Fruit fly (Drosophila melanogaster) whole organism: ENCODE data around the gene Jon99Fi.

Source experiments
- pan ChIP-seq: fragments of >200 bp; optimal IDR thresholded peaks from 2 replicates; lab custom pipeline; 2017
- usp ChIP-seq: fragments of >200 bp; optimal IDR thresholded peaks from 2 replicates; lab custom pipeline; 2017; ENCODE audit warnings: missing biosample characterization, missing genetic modification characterization, mixed read lengths

- no peak for TF ChIP-seq pan (lab: Kevin White, UChicago)
- no peak for TF ChIP-seq usp (GFP tag; lab: Kevin White, UChicago)
Observed at dm6 chr3R:30472331-30472730, 16.4 kb upstream of the Jon99Fi start.
